Fruit fly (Drosophila melanogaster): Measurements from ENCODE around the gene CG7523.

The CG7523 gene

DNA sequence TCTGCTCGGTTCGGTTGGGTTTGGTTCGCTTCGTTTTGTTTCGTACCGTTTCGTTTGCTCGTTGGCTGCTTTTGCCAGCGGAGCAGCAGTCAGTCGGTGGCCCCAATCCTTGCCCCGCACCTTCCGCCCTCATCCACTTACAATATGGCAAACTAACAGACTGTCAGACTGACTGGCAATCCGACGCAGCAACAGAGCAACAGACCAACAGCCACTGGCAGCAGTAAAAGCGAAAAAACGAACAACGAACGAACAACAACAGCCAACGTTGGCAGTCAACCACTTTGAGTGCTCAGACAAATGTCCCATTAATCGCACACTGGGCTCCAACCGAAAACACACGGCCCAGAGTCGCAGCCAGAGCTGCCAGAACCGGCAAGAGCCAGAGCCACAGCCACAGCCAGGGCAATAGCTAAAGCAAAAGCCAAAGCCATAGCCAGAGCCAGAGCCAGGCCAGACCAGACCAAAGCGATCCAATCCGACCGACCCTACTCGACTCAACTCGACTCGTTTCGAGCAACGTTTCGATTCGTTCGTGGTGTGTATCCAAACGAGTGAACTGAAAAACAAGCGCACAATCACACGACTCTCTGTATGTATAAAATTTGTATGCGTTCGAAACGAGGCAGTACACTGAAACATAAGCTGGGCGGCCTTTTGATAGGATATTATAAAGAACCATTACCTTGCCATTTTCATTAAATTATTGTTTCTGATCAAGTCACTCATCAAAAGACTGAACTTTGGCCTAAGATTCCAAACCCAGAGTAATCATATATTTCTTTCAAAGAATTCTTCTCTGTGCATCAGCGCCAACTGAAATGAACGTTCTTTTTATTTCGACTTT, 33.2 kb upstream of the CG7523 start (continued):
- TF ChIP-seq Hr39 (optimal IDR thresholded peaks at IDR 0.05) (no peak), CG1792 (GFP tag; optimal IDR thresholded peaks at IDR 0.05) (peak; percentile 98), ranshi (GFP tag; IDR thresholded peaks at IDR 0.05) (peak; percentile 99), bab2 (GFP tag; optimal IDR thresholded peaks at IDR 0.05) (peak; percentile 99), Med (GFP tag) (peak; percentile 100), CG13624 (GFP tag; optimal IDR thresholded peaks at IDR 0.05) (peak; percentile 99), ind (GFP tag; optimal IDR thresholded peaks at IDR 0.05) (peak; percentile 99), CG8388 (GFP tag; optimal IDR thresholded peaks at IDR 0.05) (peak; percentile 98), PHDP (tag; optimal IDR thresholded peaks at IDR 0.05) (peak; percentile 99), ERR (GFP tag; optimal IDR thresholded peaks at IDR 0.05) (peak; percentile 98), pan (optimal IDR thresholded peaks at IDR 0.05) (no peak), pan (GFP tag; optimal IDR thresholded peaks at IDR 0.05 in 1 of 2, IDR thresholded peaks at IDR 0.05 in 1 of 2) (peak in 1 of 2 experiments; percentile 99), tio (GFP tag; optimal IDR thresholded peaks at IDR 0.05) (peak; percentile 100), stc (GFP tag; IDR thresholded peaks at IDR 0.05) (peak; percentile 99), sqz (GFP tag; optimal IDR thresholded peaks at IDR 0.05) (peak; percentile 96), seq (GFP tag; IDR thresholded peaks at IDR 0.05) (peak; percentile 100), danr (GFP tag; IDR thresholded peaks at IDR 0.05) (peak; percentile 99), tgo (GFP tag; IDR thresholded peaks at IDR 0.05) (peak; percentile 99), HmgD (GFP tag; optimal IDR thresholded peaks at IDR 0.05) (peak; percentile 98), jigr1 (GFP tag; IDR thresholded peaks at IDR 0.05) (peak; percentile 97), cwo (GFP tag; optimal IDR thresholded peaks at IDR 0.05) (peak; percentile 97), Scr (GFP tag; IDR thresholded peaks at IDR 0.05; ENCODE audit: partially characterized antibody) (no peak), bbx (GFP tag; IDR thresholded peaks at IDR 0.05; ENCODE audit: partially characterized antibody) (no peak), CG12104 (GFP tag; optimal IDR thresholded peaks at IDR 0.05) (peak; percentile 98), CG14050 (GFP tag; IDR thresholded peaks at IDR 0.05) (peak; percentile 99), CG4617 (GFP tag; optimal IDR thresholded peaks at IDR 0.05; ENCODE audit: borderline replicate concordance) (peak; percentile 99), CG7372 (GFP tag; IDR thresholded peaks at IDR 0.05) (peak; percentile 98), CG18262 (tag; optimal IDR thresholded peaks at IDR 0.05) (peak; percentile 99), sna (GFP tag; IDR thresholded peaks at IDR 0.05; ENCODE audit: partially characterized antibody) (no peak; the same call in 1 of the 2 replicates), mirr (GFP tag; optimal IDR thresholded peaks at IDR 0.05) (peak; percentile 68), shn (GFP tag; optimal IDR thresholded peaks at IDR 0.05) (peak; percentile 99), Stat92E (GFP tag; optimal IDR thresholded peaks at IDR 0.05) (peak in 1 of 3 experiments; percentile 96), fd3F (GFP tag; optimal IDR thresholded peaks at IDR 0.05) (peak; percentile 99), CG17802 (tag; optimal IDR thresholded peaks at IDR 0.05) (peak; percentile 93), inv (GFP tag; IDR thresholded peaks at IDR 0.05; ENCODE audit: partially characterized antibody) (no peak), vnd (GFP tag; IDR thresholded peaks at IDR 0.05; ENCODE audit: partially characterized antibody) (no peak), CG7556 (GFP tag; optimal IDR thresholded peaks at IDR 0.05) (peak; percentile 99), CG10321 (GFP tag; IDR thresholded peaks at IDR 0.05) (peak; percentile 88), CG2129 (GFP tag; IDR thresholded peaks at IDR 0.05; ENCODE audit: partially characterized antibody) (no peak), CG12659 (GFP tag; optimal IDR thresholded peaks at IDR 0.05) (peak; percentile 99), klu (GFP tag; IDR thresholded peaks at IDR 0.05) (peak; percentile 97), en (GFP tag; optimal IDR thresholded peaks at IDR 0.05) (peak; percentile 99), ems (GFP tag; optimal IDR thresholded peaks at IDR 0.05) (peak; percentile 99), CG12391 (tag; optimal IDR thresholded peaks at IDR 0.05) (peak; percentile 99), cas (GFP tag; IDR thresholded peaks at IDR 0.05) (peak; percentile 97), CG30403 (GFP tag; optimal IDR thresholded peaks at IDR 0.05) (peak; percentile 100), Fer1 (GFP tag; optimal IDR thresholded peaks at IDR 0.05) (peak; percentile 98), zen2 (GFP tag; IDR thresholded peaks at IDR 0.05; ENCODE audit: partially characterized antibody) (no peak), repo (GFP tag; optimal IDR thresholded peaks at IDR 0.05) (peak; percentile 99)
